Fruit fly (Drosophila melanogaster): ENCODE measurements around the gene osp.

The osp gene

DNA sequence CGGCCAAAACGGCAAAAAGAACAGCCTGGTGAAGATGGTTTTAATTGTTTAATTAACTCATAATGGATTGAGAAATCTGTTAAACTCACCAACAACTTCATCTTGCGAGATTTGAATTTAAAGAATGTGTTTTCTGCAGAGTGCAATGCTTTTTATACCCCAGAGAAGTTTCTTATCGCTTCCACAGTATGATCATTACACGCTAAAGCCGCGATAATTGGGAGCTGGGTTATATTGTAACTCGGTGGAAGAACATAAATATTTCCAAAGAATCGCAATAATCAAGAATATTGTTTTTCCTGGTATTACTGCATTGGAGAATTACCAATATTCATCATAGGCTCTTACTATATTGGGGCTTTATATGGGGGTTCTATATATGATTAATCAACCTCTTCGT, 101.0 kb downstream of the osp start, which contains the start of gene CG42680:
TSS of gene CG42680 (minus strand) at position 101 of the 400 bp plus-strand sequence.
- TF ChIP-seq CG17806 (tag; optimal IDR thresholded peaks at IDR 0.05) (no peak), CG9948 (tag; optimal IDR thresholded peaks at IDR 0.05) (no peak), D1 (tag; optimal IDR thresholded peaks at IDR 0.05) (no peak), CG12605 (GFP tag; IDR thresholded peaks at IDR 0.05) (no peak), CG15710 (tag; optimal IDR thresholded peaks at IDR 0.05) (no peak), CG34367 (tag; optimal IDR thresholded peaks at IDR 0.05) (no peak), Ets98B (GFP tag; IDR thresholded peaks at IDR 0.05) (no peak), CG10348 (GFP tag; IDR thresholded peaks at IDR 0.05) (no peak), CG32121 (GFP tag; IDR thresholded peaks at IDR 0.05) (no peak), rn (GFP tag; IDR thresholded peaks at IDR 0.05) (no peak), Snoo (tag; optimal IDR thresholded peaks at IDR 0.05) (no peak)

DNA sequence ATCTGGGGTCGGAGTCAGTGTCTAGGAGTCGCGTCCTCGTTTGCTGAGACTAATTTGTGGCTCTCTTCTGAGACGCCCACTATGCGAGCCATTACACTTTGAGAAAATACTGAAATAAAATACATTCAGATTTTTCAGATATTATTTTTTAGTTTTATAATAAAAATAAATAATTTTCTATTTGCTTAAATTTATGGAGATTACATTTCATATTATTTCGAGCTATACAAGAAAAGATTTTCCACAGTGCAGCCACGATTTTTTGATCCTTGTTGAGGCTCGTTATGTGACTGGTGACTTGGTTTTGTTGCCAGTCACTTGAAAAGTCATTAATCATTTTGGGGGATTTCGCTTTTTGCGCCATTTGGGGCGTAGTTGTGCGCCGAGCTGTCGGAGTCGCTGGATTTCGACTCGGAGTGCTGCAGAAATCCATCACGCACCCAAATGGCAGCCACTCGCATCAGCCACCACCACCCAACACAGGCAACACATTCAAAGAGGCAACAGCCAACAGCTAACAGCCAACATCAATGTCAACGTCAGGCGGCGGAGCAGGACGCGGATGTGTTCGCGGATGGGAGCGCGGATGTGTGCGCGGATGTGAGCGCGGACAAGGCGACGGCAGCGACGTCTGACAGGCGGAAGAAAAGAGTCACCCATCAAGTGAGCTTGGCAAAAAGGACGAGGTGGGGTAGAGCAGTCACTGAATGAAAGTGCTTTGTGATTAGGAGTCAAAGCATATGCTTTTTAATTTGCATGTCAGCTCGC, 102.2 kb downstream of the osp start:
- TF ChIP-seq CG9948 (tag; optimal IDR thresholded peaks at IDR 0.05): peak; percentile 54
- peak; percentile 57 for TF ChIP-seq CG17806 (tag; optimal IDR thresholded peaks at IDR 0.05)
- TF ChIP-seq gl (tag; optimal IDR thresholded peaks at IDR 0.05): no peak
- TF ChIP-seq CG4496 (GFP tag; IDR thresholded peaks at IDR 0.05): 0 out of 3 replicates have a peak, but pooled peaks have one; percentile 28
- TF ChIP-seq CG14655 (GFP tag; optimal IDR thresholded peaks at IDR 0.05): peak; percentile 60
- peak; percentile 67 for TF ChIP-seq CG8159 (tag; optimal IDR thresholded peaks at IDR 0.05)
- TF ChIP-seq CG8301 (tag; optimal IDR thresholded peaks at IDR 0.05): peak; percentile 37
- TF ChIP-seq CG10348 (GFP tag; IDR thresholded peaks at IDR 0.05): no peak
- TF ChIP-seq CG13204 (GFP tag; optimal IDR thresholded peaks at IDR 0.05): no peak
- TF ChIP-seq Ets98B (GFP tag; IDR thresholded peaks at IDR 0.05): no peak
- no peak for TF ChIP-seq CG32121 (GFP tag; IDR thresholded peaks at IDR 0.05)
- peak; percentile 40 for TF ChIP-seq CG15710 (tag; optimal IDR thresholded peaks at IDR 0.05)
- no peak for TF ChIP-seq fd96Ca (GFP tag; IDR thresholded peaks at IDR 0.05)
- TF ChIP-seq EcR (GFP tag; optimal IDR thresholded peaks at IDR 0.05): no peak
- TF ChIP-seq Pif1B (GFP tag; optimal IDR thresholded peaks at IDR 0.05): no peak
- TF ChIP-seq D1 (tag; optimal IDR thresholded peaks at IDR 0.05): no peak
- peak; percentile 19 for TF ChIP-seq CG34367 (tag; optimal IDR thresholded peaks at IDR 0.05)
- TF ChIP-seq Snoo (tag; optimal IDR thresholded peaks at IDR 0.05): no peak
- TF ChIP-seq CG12605 (GFP tag; IDR thresholded peaks at IDR 0.05): no peak
- TF ChIP-seq rn (GFP tag; IDR thresholded peaks at IDR 0.05): no peak
- TF ChIP-seq Pif1A (GFP tag; optimal IDR thresholded peaks at IDR 0.05): peak; percentile 21

DNA sequence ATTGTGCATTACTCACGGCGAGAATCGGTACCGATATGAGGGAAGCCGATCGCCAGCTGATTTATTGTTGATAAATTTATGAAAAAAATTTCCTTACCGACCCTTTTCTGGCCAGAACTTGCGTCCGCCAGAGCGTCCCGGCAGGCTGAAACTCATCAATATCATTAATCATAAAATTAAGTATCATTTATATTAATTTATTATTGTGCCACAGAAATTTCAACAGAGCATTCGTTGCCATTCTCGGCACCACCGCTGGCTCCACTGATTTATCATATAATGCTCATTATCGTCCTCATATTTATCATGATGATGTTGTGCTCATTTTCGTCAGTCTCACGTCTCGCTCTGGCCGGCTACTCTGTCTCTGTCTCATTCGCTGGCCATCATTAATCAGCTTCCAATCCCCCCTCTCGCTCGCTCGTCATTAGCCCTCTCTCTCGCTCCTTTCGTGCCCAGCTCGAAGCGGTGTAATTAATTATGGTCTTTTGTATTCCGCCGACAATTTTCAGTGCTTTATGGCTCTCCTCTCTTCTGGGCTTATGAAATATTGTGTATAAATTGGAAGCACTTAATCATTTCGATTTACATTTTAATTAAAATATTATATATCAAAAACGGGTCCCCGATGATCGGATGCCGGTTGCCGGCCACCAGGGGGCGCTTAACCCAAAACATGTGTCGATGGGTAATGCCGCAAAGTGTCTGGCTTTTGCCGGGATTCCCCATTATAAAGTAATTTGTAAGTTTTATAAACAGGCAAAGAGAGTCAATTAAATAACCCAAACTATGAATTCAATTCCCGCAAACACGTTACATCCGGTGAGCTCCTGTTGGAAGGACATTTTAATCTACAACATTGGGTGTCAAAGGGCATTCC, 108.2 kb downstream of the osp start:
- TF ChIP-seq CG4496 (GFP tag; IDR thresholded peaks at IDR 0.05) (no peak), fd96Ca (GFP tag; IDR thresholded peaks at IDR 0.05) (no peak), CG12605 (GFP tag; IDR thresholded peaks at IDR 0.05) (no peak), D1 (tag; optimal IDR thresholded peaks at IDR 0.05) (no peak), gl (tag; optimal IDR thresholded peaks at IDR 0.05) (no peak), CG9948 (tag; optimal IDR thresholded peaks at IDR 0.05) (no peak), Snoo (tag; optimal IDR thresholded peaks at IDR 0.05) (no peak), CG8301 (tag; optimal IDR thresholded peaks at IDR 0.05) (no peak), CG32121 (GFP tag; IDR thresholded peaks at IDR 0.05) (no peak)

DNA sequence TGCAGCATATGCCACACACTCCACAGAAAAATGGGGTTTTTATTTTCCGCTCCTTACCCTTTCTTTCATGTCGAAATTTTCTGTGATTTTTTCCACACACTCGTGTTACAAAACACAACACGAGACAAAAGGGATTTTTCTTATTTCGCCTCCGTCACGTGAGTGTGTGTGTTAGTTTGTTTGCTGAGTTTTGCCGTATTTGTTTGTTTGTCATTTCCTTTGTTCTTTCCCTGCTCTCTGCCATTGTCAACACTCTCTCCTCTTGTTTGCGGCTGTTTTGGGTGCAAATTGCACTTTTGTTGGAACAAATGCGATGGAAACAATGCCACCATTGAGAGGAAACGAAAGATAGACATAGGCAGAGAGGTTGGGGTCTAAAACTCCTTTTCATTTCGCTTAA, 109.7 kb downstream of the osp start:
- no peak for TF ChIP-seq CG9948 (tag; optimal IDR thresholded peaks at IDR 0.05)

DNA sequence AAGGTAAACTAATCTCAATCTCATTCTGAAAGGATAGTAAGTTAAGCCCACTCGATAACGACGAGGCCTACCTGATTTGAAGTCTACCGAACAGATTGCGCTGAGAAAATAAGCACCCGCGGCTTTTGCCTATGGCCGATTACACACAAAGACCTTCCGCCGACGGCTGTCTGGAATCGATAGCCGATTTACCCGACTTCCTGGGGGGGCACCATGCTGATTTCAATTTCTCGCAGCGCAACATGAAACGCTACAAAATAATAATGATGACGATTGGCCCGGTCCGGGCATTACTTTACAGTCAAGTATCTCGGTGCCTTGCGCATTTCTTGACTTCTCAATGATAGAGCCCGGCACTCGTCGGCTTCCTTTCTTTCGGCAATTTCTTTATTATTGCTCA, 112.0 kb downstream of the osp start:
- TF ChIP-seq Snoo (tag; optimal IDR thresholded peaks at IDR 0.05) (no peak), CG8301 (tag; optimal IDR thresholded peaks at IDR 0.05) (no peak), CG4496 (GFP tag; IDR thresholded peaks at IDR 0.05) (no peak), fd96Ca (GFP tag; IDR thresholded peaks at IDR 0.05) (no peak), CG8159 (tag; optimal IDR thresholded peaks at IDR 0.05) (no peak), Pif1B (GFP tag; optimal IDR thresholded peaks at IDR 0.05) (no peak), CG13204 (GFP tag; optimal IDR thresholded peaks at IDR 0.05) (no peak), EcR (GFP tag; optimal IDR thresholded peaks at IDR 0.05) (no peak), rn (GFP tag; IDR thresholded peaks at IDR 0.05) (no peak)

DNA sequence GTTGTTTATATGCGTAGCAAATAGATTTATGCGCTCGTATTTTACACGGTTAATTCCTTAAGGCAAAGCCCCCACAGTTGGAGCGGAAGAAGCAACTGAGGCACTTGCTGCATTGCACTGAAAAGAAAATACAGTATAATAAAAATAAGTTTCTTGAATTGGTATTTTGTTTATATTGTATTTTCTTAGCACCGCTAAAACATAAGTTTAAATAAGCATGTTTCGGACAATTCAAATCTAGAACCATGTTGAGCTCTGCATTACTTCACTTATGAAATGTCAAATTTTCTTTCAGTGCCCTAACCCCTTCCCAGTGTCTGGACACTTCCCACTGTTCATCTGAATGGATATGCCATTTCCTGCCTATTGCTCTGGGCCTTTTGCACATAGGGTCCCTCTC, 114.3 kb downstream of the osp start:
- TF ChIP-seq fd96Ca (GFP tag; IDR thresholded peaks at IDR 0.05) (no peak), CG8301 (tag; optimal IDR thresholded peaks at IDR 0.05) (peak; percentile 35), CG15710 (tag; optimal IDR thresholded peaks at IDR 0.05) (peak; percentile 17), Pif1B (GFP tag; optimal IDR thresholded peaks at IDR 0.05) (no peak), rn (GFP tag; IDR thresholded peaks at IDR 0.05) (no peak), CG32121 (GFP tag; IDR thresholded peaks at IDR 0.05) (no peak), Ets98B (GFP tag; IDR thresholded peaks at IDR 0.05) (no peak), CG4496 (GFP tag; IDR thresholded peaks at IDR 0.05) (no peak), Snoo (tag; optimal IDR thresholded peaks at IDR 0.05) (no peak), gl (tag; optimal IDR thresholded peaks at IDR 0.05) (no peak), CG17806 (tag; optimal IDR thresholded peaks at IDR 0.05) (peak; percentile 61), CG14655 (GFP tag; optimal IDR thresholded peaks at IDR 0.05) (peak; percentile 62), CG9948 (tag; optimal IDR thresholded peaks at IDR 0.05) (peak; percentile 59), D1 (tag; optimal IDR thresholded peaks at IDR 0.05) (no peak), CG34367 (tag; optimal IDR thresholded peaks at IDR 0.05) (peak; percentile 32), CG12605 (GFP tag; IDR thresholded peaks at IDR 0.05) (no peak), Pif1A (GFP tag; optimal IDR thresholded peaks at IDR 0.05) (peak; percentile 19), CG13204 (GFP tag; optimal IDR thresholded peaks at IDR 0.05) (no peak), EcR (GFP tag; optimal IDR thresholded peaks at IDR 0.05) (no peak), CG8159 (tag; optimal IDR thresholded peaks at IDR 0.05) (peak; percentile 54), CG10348 (GFP tag; IDR thresholded peaks at IDR 0.05) (no peak)
